Worm (Caenorhabditis elegans): ENCODE measurements around the gene egl-26.

egl-26 gene

ce11 chrII:28283-28682, 41.2 kb upstream of the egl-26 start, which contains the start of gene F23F1.4:
F23F1.4 (minus strand) TSS chrII:28423.
- TF ChIP-seq pha-4 (tag; optimal IDR thresholded peaks at IDR 0.05) = no peak
- no peak for TF ChIP-seq elt-3 (tag; optimal IDR thresholded peaks at IDR 0.05)
- peak; percentile 32 for TF ChIP-seq zip-8 (tag; optimal IDR thresholded peaks at IDR 0.05)
- no peak for TF ChIP-seq ztf-11 (tag; optimal IDR thresholded peaks at IDR 0.05)
- no peak for TF ChIP-seq bed-3 (GFP tag; optimal IDR thresholded peaks at IDR 0.05)
- no peak for TF ChIP-seq elt-1 (tag; optimal IDR thresholded peaks at IDR 0.05; ENCODE audit: borderline replicate concordance, insufficient read depth)
- no peak for TF ChIP-seq sptf-1 (tag; optimal IDR thresholded peaks at IDR 0.05)
- TF ChIP-seq mls-2 (tag; optimal IDR thresholded peaks at IDR 0.05) = no peak
- no peak for TF ChIP-seq ceh-83 (GFP tag; optimal IDR thresholded peaks at IDR 0.05)
- peak; percentile 95 for TF ChIP-seq nhr-2 (tag; optimal IDR thresholded peaks at IDR 0.05)
- TF ChIP-seq sem-2 (GFP tag; optimal IDR thresholded peaks at IDR 0.05) = no peak
- no peak for TF ChIP-seq blmp-1 (tag; optimal IDR thresholded peaks at IDR 0.05)
- no peak for TF ChIP-seq snpc-4 (tag; optimal IDR thresholded peaks at IDR 0.05)
- TF ChIP-seq drap-1 (GFP tag; optimal IDR thresholded peaks at IDR 0.05) = no peak
- no peak for TF ChIP-seq ceh-43 (GFP tag; optimal IDR thresholded peaks at IDR 0.05)
- TF ChIP-seq lin-13 (tag; optimal IDR thresholded peaks at IDR 0.05) = no peak
- TF ChIP-seq hlh-1 (tag; optimal IDR thresholded peaks at IDR 0.05) = no peak

ce11 chrII:29578-29977, 39.9 kb upstream of the egl-26 start:
- TF ChIP-seq drap-1 (GFP tag; optimal IDR thresholded peaks at IDR 0.05) (no peak), snpc-4 (tag; optimal IDR thresholded peaks at IDR 0.05) (no peak), nhr-76 (tag; optimal IDR thresholded peaks at IDR 0.05) (no peak), lsy-2 (tag; optimal IDR thresholded peaks at IDR 0.05) (no peak), ces-1 (GFP tag; optimal IDR thresholded peaks at IDR 0.05) (no peak), ceh-39 (tag; optimal IDR thresholded peaks at IDR 0.05) (no peak), hlh-1 (tag; optimal IDR thresholded peaks at IDR 0.05) (no peak), zip-8 (tag; optimal IDR thresholded peaks at IDR 0.05) (no peak), ceh-83 (GFP tag; optimal IDR thresholded peaks at IDR 0.05) (no peak), nhr-2 (tag; optimal IDR thresholded peaks at IDR 0.05) (no peak), blmp-1 (tag; optimal IDR thresholded peaks at IDR 0.05) (no peak), M03D4.4 (tag; optimal IDR thresholded peaks at IDR 0.05) (no peak)

- TF ChIP-seq lin-32 (GFP tag; optimal IDR thresholded peaks at IDR 0.05) (no peak), mab-5 (tag; optimal IDR thresholded peaks at IDR 0.05) (no peak), nhr-2 (tag; optimal IDR thresholded peaks at IDR 0.05) (no peak), ham-2 (GFP tag; optimal IDR thresholded peaks at IDR 0.05) (no peak), tbx-8 (GFP tag; optimal IDR thresholded peaks at IDR 0.05) (no peak), nhr-12 (tag; optimal IDR thresholded peaks at IDR 0.05) (no peak), mep-1 (tag; optimal IDR thresholded peaks at IDR 0.05) (no peak)
Observed at ce11 chrII:31521-31920, 37.9 kb upstream of the egl-26 start, which contains the start of the genes F23F1.5 and fbxc-54. F23F1.5 (minus strand) TSS chrII:31584. fbxc-54 (plus strand) TSS chrII:31719.

DNA sequence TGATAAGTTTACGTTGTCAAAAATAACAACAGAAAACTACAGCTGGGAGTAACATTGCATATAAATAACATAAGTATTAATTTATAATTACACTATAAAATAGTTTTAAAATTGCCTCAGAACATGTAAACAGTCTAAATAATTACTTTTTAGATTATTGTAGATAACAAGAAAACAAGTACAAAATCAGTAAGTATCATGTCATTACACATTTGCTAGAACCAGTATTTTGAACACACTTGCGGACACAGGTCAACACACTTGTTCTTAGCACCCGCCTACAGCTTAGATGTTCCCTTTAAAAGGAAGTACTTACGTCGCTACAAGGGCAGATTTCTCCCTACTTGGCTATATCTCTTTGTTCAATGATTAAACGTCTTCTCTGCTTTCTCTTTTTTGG, 35.5 kb upstream of the egl-26 start, which contains the start of gene F23F1.2:
F23F1.2 (plus strand) TSS at position 301 of the 400 bp plus-strand sequence.
- TF ChIP-seq nhr-237 (tag; optimal IDR thresholded peaks at IDR 0.05) = no peak
- TF ChIP-seq unc-62 (GFP tag; optimal IDR thresholded peaks at IDR 0.05) = no peak
- TF ChIP-seq nhr-12 (tag; optimal IDR thresholded peaks at IDR 0.05) = no peak
- TF ChIP-seq nhr-2 (tag; optimal IDR thresholded peaks at IDR 0.05) = no peak
- TF ChIP-seq tbx-8 (GFP tag; optimal IDR thresholded peaks at IDR 0.05) = no peak
- no peak for TF ChIP-seq mls-2 (tag; optimal IDR thresholded peaks at IDR 0.05)
- TF ChIP-seq bed-3 (GFP tag; optimal IDR thresholded peaks at IDR 0.05) = no peak
- no peak for TF ChIP-seq ceh-43 (GFP tag; optimal IDR thresholded peaks at IDR 0.05)
- TF ChIP-seq ceh-39 (tag; optimal IDR thresholded peaks at IDR 0.05) = no peak
- no peak for TF ChIP-seq unc-39 (tag; optimal IDR thresholded peaks at IDR 0.05)
- TF ChIP-seq sptf-1 (tag; optimal IDR thresholded peaks at IDR 0.05) = no peak
- TF ChIP-seq ztf-11 (tag; optimal IDR thresholded peaks at IDR 0.05) = no peak
- no peak for TF ChIP-seq mab-5 (tag; optimal IDR thresholded peaks at IDR 0.05)
- no peak for TF ChIP-seq lin-13 (tag; optimal IDR thresholded peaks at IDR 0.05)
- TF ChIP-seq zip-8 (tag; optimal IDR thresholded peaks at IDR 0.05) = no peak
- TF ChIP-seq nhr-28 (tag; optimal IDR thresholded peaks at IDR 0.05) = no peak
- TF ChIP-seq mep-1 (tag; optimal IDR thresholded peaks at IDR 0.05) = no peak
- no peak for TF ChIP-seq sem-2 (GFP tag; optimal IDR thresholded peaks at IDR 0.05)
- TF ChIP-seq flh-1 (GFP tag; optimal IDR thresholded peaks at IDR 0.05) = no peak
- TF ChIP-seq nhr-76 (tag; optimal IDR thresholded peaks at IDR 0.05) = no peak
